Worm (Caenorhabditis elegans) whole organism, young adult: ENCODE measurements around the gene C50E3.7.
A peak's percentile ranks its signal among the peaks of the same experiment; 100 is the strongest.

ENCODE experiments used
- B0336.3 ChIP-seq: fragments of 200-800 bp; sonication (Bioruptor generic); IDR thresholded peaks from 2 replicates; pipeline ENCODE4 v1.3.6; 2022; ENCODE audit warnings: missing genetic modification characterization, missing compliant biosample characterization
- F22D6.2 ChIP-seq: sonication (generic microtip); optimal IDR thresholded peaks from 2 replicates; lab custom pipeline; 2016; ENCODE audit warnings: mild to moderate bottlenecking, missing genetic modification characterization, missing compliant biosample characterization
- F33H1.4 ChIP-seq: fragments of 200-800 bp; sonication (Bioruptor generic); IDR thresholded peaks from 2 replicates; pipeline ENCODE4 v1.3.6; 2022; ENCODE audit warnings: missing genetic modification reagents, missing genetic modification characterization, missing compliant biosample characterization
- F57C9.4 ChIP-seq: sonication (generic microtip); optimal IDR thresholded peaks from 2 replicates; lab custom pipeline; 2017; ENCODE audit warnings: mild to moderate bottlenecking, missing genetic modification characterization, missing compliant biosample characterization
- Y79H2A.3 ChIP-seq: fragments of 200-800 bp; sonication (Bioruptor generic); conservative IDR thresholded peaks from 2 replicates; pipeline ENCODE4 v1.3.6; 2022; ENCODE audit warnings: missing genetic modification reagents, missing genetic modification characterization, missing compliant biosample characterization
- ZK185.1 ChIP-seq: sonication (generic microtip); optimal IDR thresholded peaks from 2 replicates; lab custom pipeline; 2016; ENCODE audit warnings: mild to moderate bottlenecking, missing genetic modification characterization, missing compliant biosample characterization; ENCODE audit not compliant: poor library complexity, severe bottlenecking
- akir-1 ChIP-seq: fragments of 200-800 bp; sonication (Bioruptor generic); optimal IDR thresholded peaks from 2 replicates; lab custom pipeline; 2018; ENCODE audit warnings: mild to moderate bottlenecking, missing genetic modification characterization, moderate library complexity, missing compliant biosample characterization
- athp-1 ChIP-seq: sonication (generic microtip); optimal IDR thresholded peaks from 2 replicates; lab custom pipeline; 2017; ENCODE audit warnings: mild to moderate bottlenecking, missing genetic modification characterization, missing compliant biosample characterization
- attf-5 ChIP-seq: fragments of 200-800 bp; sonication (Bioruptor generic); optimal IDR thresholded peaks from 2 replicates; lab custom pipeline; 2018; ENCODE audit warnings: mild to moderate bottlenecking, missing genetic modification characterization, missing compliant biosample characterization
- cebp-2 ChIP-seq: fragments of 200-800 bp; sonication (Bioruptor generic); IDR thresholded peaks from 2 replicates; pipeline ENCODE4 v1.3.6; 2022; ENCODE audit warnings: missing genetic modification characterization, missing compliant biosample characterization
- ceh-91 ChIP-seq: fragments of 200-800 bp; sonication (Bioruptor generic); IDR thresholded peaks from 2 replicates; pipeline ENCODE4 v1.3.6; 2022; ENCODE audit warnings: missing genetic modification reagents, missing genetic modification characterization, missing compliant biosample characterization
- dpl-1 ChIP-seq: fragments of 150-350 bp; optimal IDR thresholded peaks from 2 replicates; lab custom pipeline; 2014; ENCODE audit warnings: missing biosample characterization, missing genetic modification reagents, missing genetic modification characterization
- efl-1 ChIP-seq: fragments of 150-350 bp; optimal IDR thresholded peaks from 2 replicates; lab custom pipeline; 2014; ENCODE audit warnings: missing biosample characterization, missing genetic modification reagents, missing genetic modification characterization
- egl-18 ChIP-seq: fragments of 200-800 bp; sonication (Bioruptor generic); IDR thresholded peaks from 2 replicates; pipeline ENCODE4 v1.3.6; 2022; ENCODE audit warnings: missing genetic modification reagents, missing genetic modification characterization, missing compliant biosample characterization
- egrh-3 ChIP-seq: fragments of 200-800 bp; sonication (Bioruptor generic); IDR thresholded peaks from 2 replicates; pipeline ENCODE4 v1.3.6; 2022; ENCODE audit warnings: missing genetic modification reagents, missing genetic modification characterization, missing compliant biosample characterization
- hrde-1 ChIP-seq: sonication (generic microtip); optimal IDR thresholded peaks from 2 replicates; lab custom pipeline; 2016; ENCODE audit warnings: missing genetic modification characterization, mild to moderate bottlenecking, missing compliant biosample characterization, moderate library complexity, missing genotype, missing genetic modification reagents, borderline replicate concordance
- let-607 ChIP-seq, 2 experiments: fragments of 200-800 bp in 1 of 2; sonication (Bioruptor generic) in 1 of 2; sonication (generic microtip) in 1 of 2; optimal IDR thresholded peaks; 2 replicates each; lab custom pipeline; 2016 to 2018; ENCODE audit warnings: mild to moderate bottlenecking in 2 of 2, missing compliant biosample characterization in 2 of 2, missing genetic modification characterization in 2 of 2, moderate library complexity in 2 of 2, missing genotype in 1 of 2
- lin-35 ChIP-seq, 3 experiments: fragments of 150-350 bp in 2 of 3; sonication (generic microtip) in 1 of 3; optimal IDR thresholded peaks; 2 replicates each; lab custom pipeline; 2014 to 2018; ENCODE audit warnings: missing biosample characterization in 3 of 3, missing genetic modification characterization in 3 of 3, missing genetic modification reagents in 3 of 3
- lsl-1 ChIP-seq: fragments of 200-800 bp; sonication (Bioruptor generic); optimal IDR thresholded peaks from 2 replicates; lab custom pipeline; 2018; ENCODE audit warnings: mild to moderate bottlenecking, missing genetic modification characterization, moderate library complexity, missing compliant biosample characterization
- madf-10 ChIP-seq: sonication (generic microtip); optimal IDR thresholded peaks from 2 replicates; lab custom pipeline; 2016; ENCODE audit warnings: mild to moderate bottlenecking, missing genetic modification characterization, missing compliant biosample characterization
- madf-6 ChIP-seq: fragments of 200-800 bp; sonication (Bioruptor generic); IDR thresholded peaks from 2 replicates; pipeline ENCODE4 v1.3.6; 2022; ENCODE audit warnings: missing genetic modification reagents, missing genetic modification characterization, missing compliant biosample characterization
- madf-8 ChIP-seq: fragments of 200-800 bp; sonication (Bioruptor generic); conservative IDR thresholded peaks from 2 replicates; pipeline ENCODE4 v1.3.6; 2022; ENCODE audit warnings: missing genetic modification reagents, missing genetic modification characterization, missing compliant biosample characterization
- mes-4 ChIP-seq: sonication (generic microtip); optimal IDR thresholded peaks from 2 replicates; lab custom pipeline; 2016; ENCODE audit warnings: missing genotype, missing genetic modification characterization, missing compliant biosample characterization
- nfya-1 ChIP-seq: sonication (generic microtip); optimal IDR thresholded peaks from 2 replicates; lab custom pipeline; 2017; ENCODE audit warnings: antibody characterized with exemption, missing compliant biosample characterization, missing genetic modification characterization, borderline replicate concordance; ENCODE audit not compliant: insufficient read depth
- nhr-27 ChIP-seq: fragments of 200-800 bp; sonication (Bioruptor generic); optimal IDR thresholded peaks from 2 replicates; lab custom pipeline; 2018; ENCODE audit warnings: mild to moderate bottlenecking, missing genetic modification characterization, moderate library complexity, missing compliant biosample characterization
- pbrm-1 ChIP-seq: fragments of 200-800 bp; sonication (Bioruptor generic); IDR thresholded peaks from 2 replicates; pipeline ENCODE4 v1.3.6; 2022; ENCODE audit warnings: missing genetic modification reagents, missing genetic modification characterization, missing compliant biosample characterization
- rcor-1 ChIP-seq: fragments of 200-800 bp; sonication (Bioruptor generic); IDR thresholded peaks from 2 replicates; pipeline ENCODE4 v1.3.6; 2022; ENCODE audit warnings: missing genetic modification reagents, missing genetic modification characterization, missing compliant biosample characterization
- snpc-1.1 ChIP-seq: sonication (generic microtip); optimal IDR thresholded peaks from 2 replicates; lab custom pipeline; 2017; ENCODE audit warnings: missing genetic modification characterization, mild to moderate bottlenecking, missing compliant biosample characterization, antibody characterized with exemption, moderate library complexity, missing genotype, missing genetic modification reagents; ENCODE audit not compliant: insufficient read depth
- somi-1 ChIP-seq: fragments of 200-800 bp; sonication (Bioruptor generic); optimal IDR thresholded peaks from 2 replicates; lab custom pipeline; 2018; ENCODE audit warnings: mild to moderate bottlenecking, missing genetic modification characterization, missing compliant biosample characterization
- tbx-9 ChIP-seq: sonication (generic microtip); optimal IDR thresholded peaks from 2 replicates; lab custom pipeline; 2016; ENCODE audit warnings: borderline replicate concordance, missing genetic modification characterization, inconsistent platforms, missing compliant biosample characterization
- unc-62 ChIP-seq: fragments of 150-350 bp; optimal IDR thresholded peaks from 2 replicates; lab custom pipeline; 2014; ENCODE audit warnings: missing biosample characterization, missing genetic modification reagents, missing genetic modification characterization
- xnd-1 ChIP-seq: sonication (generic microtip); optimal IDR thresholded peaks from 2 replicates; lab custom pipeline; 2016; ENCODE audit warnings: missing genotype, missing genetic modification reagents, missing genetic modification characterization, missing compliant biosample characterization
- ztf-18 ChIP-seq: sonication (generic microtip); optimal IDR thresholded peaks from 2 replicates; lab custom pipeline; 2016; ENCODE audit warnings: missing genotype, mild to moderate bottlenecking, missing genetic modification characterization, missing compliant biosample characterization
- ztf-3 ChIP-seq: fragments of 200-800 bp; sonication (Bioruptor generic); optimal IDR thresholded peaks from 2 replicates; lab custom pipeline; 2018; ENCODE audit warnings: mild to moderate bottlenecking, missing genetic modification characterization, missing compliant biosample characterization

The C50E3.7 gene

DNA sequence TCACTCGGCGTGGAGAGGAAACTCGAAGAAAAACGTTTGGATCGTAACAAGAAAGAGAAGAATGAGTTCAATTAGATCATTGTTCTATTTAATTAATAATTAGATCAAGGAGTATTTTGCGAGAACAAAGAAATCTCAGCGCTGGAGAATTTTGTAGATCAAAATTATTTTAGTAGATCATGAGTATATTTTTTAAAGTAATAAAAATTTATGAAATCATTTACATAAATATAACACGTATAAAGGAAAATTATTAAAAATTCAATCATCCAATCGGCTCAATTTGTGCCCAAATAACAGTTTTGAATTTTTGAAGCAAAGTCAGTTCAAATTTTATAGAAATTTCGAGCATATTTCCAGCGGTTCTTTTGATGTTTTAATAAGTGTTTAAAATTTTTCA is 26.0 kb upstream of the C50E3.7 start, which contains the start of gene C50E3.13:
C50E3.13 (minus strand) TSS at position 101 of the 400 bp plus-strand sequence.
- no peak for TF ChIP-seq hrde-1 (tag; lab: Kevin White, UChicago)
- TF ChIP-seq let-607 (tag; optimal IDR thresholded peaks at IDR 0.05; lab: Kevin White, UChicago): no peak

DNA sequence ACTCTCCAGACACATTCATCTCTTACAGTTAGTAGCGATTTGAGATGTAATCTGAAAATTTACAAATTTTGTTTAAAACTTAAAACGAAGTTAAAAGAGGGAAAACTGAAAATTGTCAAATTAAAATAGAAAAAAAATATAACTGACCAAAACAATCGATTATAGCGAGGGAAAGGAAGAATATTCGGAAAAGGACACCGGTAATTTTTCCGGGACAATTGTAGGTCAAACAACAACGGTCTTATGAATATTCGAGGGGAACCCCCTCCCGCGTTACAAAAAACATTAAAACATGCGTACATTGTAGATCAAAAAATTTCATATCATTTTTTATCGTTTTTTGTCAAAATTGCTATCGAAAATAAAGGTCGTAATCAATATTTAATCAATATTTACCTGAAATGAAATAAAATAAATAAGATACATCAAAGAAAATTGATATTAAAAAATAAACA is 23.9 kb upstream of the C50E3.7 start, which contains the start of gene C50E3.12:
C50E3.12 (minus strand) TSS at position 51 of the 455 bp plus-strand sequence.
- TF ChIP-seq efl-1 (GFP tag; lab: Kevin White, UChicago) (peak; percentile 79), tbx-9 (tag; lab: Kevin White, UChicago) (no peak), attf-5 (GFP tag; lab: Kevin White, UChicago) (no peak), B0336.3 (GFP tag; lab: Robert Waterston, UW) (no peak), snpc-1.1 (tag; lab: Kevin White, UChicago) (no peak), ZK185.1 (tag; lab: Kevin White, UChicago) (no peak), somi-1 (GFP tag; lab: Kevin White, UChicago) (no peak), rcor-1 (GFP tag; lab: Robert Waterston, UW) (no peak), athp-1 (tag; lab: Kevin White, UChicago) (no peak), akir-1 (GFP tag; lab: Kevin White, UChicago) (no peak), madf-8 (GFP tag; lab: Robert Waterston, UW) (peak; percentile 75), lsl-1 (GFP tag; lab: Kevin White, UChicago) (peak; percentile 5), xnd-1 (peak; percentile 30), F57C9.4 (no peak), mes-4 (tag; lab: Kevin White, UChicago) (no peak), ztf-3 (no peak), madf-6 (peak; percentile 89), F22D6.2 (no peak), madf-10 (no peak), dpl-1 (peak; percentile 45), F33H1.4 (GFP tag; lab: Robert Waterston, UW) (0 out of 2 replicates have a peak, but pooled peaks have one; percentile 11)

DNA sequence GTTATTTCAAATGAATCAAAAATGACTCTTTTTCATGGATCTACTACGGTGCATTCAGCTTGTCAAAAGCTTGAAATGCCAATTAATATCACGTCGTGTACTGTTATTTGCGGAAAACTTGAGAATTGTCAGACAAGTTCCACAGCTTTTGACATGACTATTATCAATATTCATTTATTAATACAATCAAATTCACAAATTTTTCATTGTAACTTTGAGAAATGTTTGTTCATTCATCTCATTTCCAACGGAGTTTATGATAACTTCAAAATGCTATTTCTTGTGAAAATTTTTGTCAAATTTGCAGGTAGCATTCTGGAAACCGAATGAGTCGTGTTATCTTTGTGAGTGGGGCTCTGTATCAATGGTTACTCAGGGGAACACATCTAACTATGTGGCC is 19.9 kb upstream of the C50E3.7 start, which contains the start of gene C50E3.15:
C50E3.15 (plus strand) TSS at position 301 of the 400 bp plus-strand sequence.
- TF ChIP-seq lsl-1 (GFP tag; lab: Kevin White, UChicago) (no peak), nfya-1 (tag; lab: Kevin White, UChicago) (no peak), madf-6 (no peak), efl-1 (GFP tag; lab: Kevin White, UChicago) (no peak), egl-18 (GFP tag; lab: Robert Waterston, UW) (no peak), unc-62 (GFP tag; lab: Kevin White, UChicago) (no peak), cebp-2 (GFP tag; lab: Robert Waterston, UW) (no peak), egrh-3 (GFP tag; lab: Robert Waterston, UW) (no peak), pbrm-1 (GFP tag; lab: Robert Waterston, UW) (no peak), Y79H2A.3 (GFP tag; lab: Robert Waterston, UW) (no peak), F57C9.4 (no peak), ztf-18 (tag; lab: Kevin White, UChicago) (no peak), lin-35 (GFP tag; optimal IDR thresholded peaks at IDR 0.05; lab: Kevin White, UChicago) (no peak), nhr-27 (no peak), rcor-1 (GFP tag; lab: Robert Waterston, UW) (no peak), B0336.3 (GFP tag; lab: Robert Waterston, UW) (no peak), madf-8 (GFP tag; lab: Robert Waterston, UW) (no peak), ceh-91 (GFP tag; lab: Robert Waterston, UW) (no peak)
